Worm (Caenorhabditis elegans) whole organism, young adult: ENCODE results near the gene F54H5.14.

Experiments
- B0336.3 ChIP-seq: fragments of 200-800 bp; sonication (Bioruptor generic); IDR thresholded peaks from 2 replicates; pipeline ENCODE4 v1.3.6; 2022; ENCODE audit warnings: missing genetic modification characterization, missing compliant biosample characterization
- Y53F4B.3 ChIP-seq: fragments of 200-800 bp; sonication (Bioruptor generic); IDR thresholded peaks from 2 replicates; pipeline ENCODE4 v1.3.6; 2022; ENCODE audit warnings: missing genetic modification reagents, missing genetic modification characterization, missing compliant biosample characterization
- attf-5 ChIP-seq: fragments of 200-800 bp; sonication (Bioruptor generic); optimal IDR thresholded peaks from 2 replicates; lab custom pipeline; 2018; ENCODE audit warnings: mild to moderate bottlenecking, missing genetic modification characterization, missing compliant biosample characterization

DNA sequence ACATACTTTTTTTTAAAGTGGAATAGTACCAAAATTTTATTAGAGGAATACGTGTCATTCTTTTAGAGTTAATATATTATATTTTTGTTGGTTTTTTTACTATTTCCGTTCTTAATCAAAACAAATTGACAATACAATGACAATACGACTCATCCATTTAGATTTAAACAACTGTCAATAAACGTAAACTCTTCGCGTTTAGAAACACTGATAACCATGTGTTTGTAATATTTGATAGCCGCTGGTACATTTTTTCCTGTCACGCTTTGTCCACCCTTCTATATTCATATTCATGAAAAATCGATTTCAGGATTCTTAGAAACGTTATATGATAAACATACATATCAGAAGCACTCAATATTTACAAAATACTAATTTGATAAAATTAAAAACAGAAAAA is 38.6 kb upstream of the F54H5.14 start:
- TF ChIP-seq attf-5 (GFP tag; lab: Kevin White, UChicago) (no peak), B0336.3 (no peak), Y53F4B.3 (GFP tag; lab: Robert Waterston, UW) (no peak)
